Fruit fly (Drosophila melanogaster): ENCODE measurements around the gene CG34452.

DNA sequence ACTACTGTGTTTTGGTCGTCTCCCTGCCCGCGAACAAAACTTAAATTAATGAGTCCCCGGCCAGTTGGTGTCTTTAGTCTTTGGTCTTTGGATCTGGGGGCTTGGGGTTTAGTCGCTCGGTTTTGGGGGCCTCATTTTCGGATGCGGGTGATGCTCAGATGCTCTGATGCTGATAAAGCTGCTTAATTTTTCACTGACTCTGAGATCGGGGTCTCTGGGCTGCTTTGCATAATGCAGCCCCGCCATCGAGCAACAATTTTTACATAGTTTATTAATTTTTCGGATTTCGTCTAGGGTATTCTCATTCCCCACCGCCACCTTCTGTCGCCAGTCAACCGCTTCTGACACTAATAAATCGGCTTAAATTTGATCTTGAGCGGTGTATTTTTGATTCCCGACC lies 14.5 kb upstream of the CG34452 start:
- no peak for TF ChIP-seq fd85E (GFP tag; optimal IDR thresholded peaks at IDR 0.05)
- TF ChIP-seq CG6276 (GFP tag; optimal IDR thresholded peaks at IDR 0.05) = no peak
- no peak for TF ChIP-seq Ets96B (tag; optimal IDR thresholded peaks at IDR 0.05)
- TF ChIP-seq pdm3 (GFP tag; optimal IDR thresholded peaks at IDR 0.05) = no peak
- TF ChIP-seq Gug (GFP tag; IDR thresholded peaks at IDR 0.05) = no peak
- TF ChIP-seq CG8632 (GFP tag; optimal IDR thresholded peaks at IDR 0.05) = no peak
